Fruit fly (Drosophila melanogaster) whole organism, embryonic: ENCODE measurements around the gene CG13297.

ENCODE experiments used
- ATbp ChIP-seq: fragments of 200-800 bp; sonication (Bioruptor generic); optimal IDR thresholded peaks from 2 replicates; lab custom pipeline; 2017; ENCODE audit warnings: missing biosample characterization, mild to moderate bottlenecking, missing genetic modification characterization, missing genetic modification reagents
- Atf6 ChIP-seq: fragments of 200-800 bp; sonication (Bioruptor generic); IDR thresholded peaks from 2 replicates; pipeline ENCODE4 v1.3.6; 2022; ENCODE audit warnings: missing biosample characterization, missing genetic modification characterization
- BEAF-32 ChIP-seq: fragments of 200-800 bp; sonication (Bioruptor generic); optimal IDR thresholded peaks from 3 replicates; lab custom pipeline; 2017; ENCODE audit warnings: missing biosample characterization, missing genetic modification characterization, mild to moderate bottlenecking, moderate library complexity, missing genetic modification reagents
- CG10979 ChIP-seq: fragments of 200-800 bp; sonication (Bioruptor generic); optimal IDR thresholded peaks from 2 replicates; lab custom pipeline; 2018; ENCODE audit warnings: missing biosample characterization, mild to moderate bottlenecking, missing genetic modification characterization, moderate library complexity
- CG11247 ChIP-seq: fragments of 200-800 bp; sonication (Bioruptor generic); IDR thresholded peaks from 2 replicates; pipeline ENCODE4 v1.3.6; 2022; ENCODE audit warnings: missing biosample characterization, missing genetic modification characterization
- CG11695 ChIP-seq: fragments of 200-800 bp; sonication (Bioruptor generic); IDR thresholded peaks from 3 replicates; pipeline ENCODE4 v1.3.6; 2022; ENCODE audit warnings: missing biosample characterization, missing genetic modification characterization
- CG12391 ChIP-seq: fragments of 200-800 bp; sonication (Bioruptor generic); optimal IDR thresholded peaks from 3 replicates; lab custom pipeline; 2018; ENCODE audit warnings: missing biosample characterization, mild to moderate bottlenecking, missing genetic modification characterization, moderate library complexity
- CG12769 ChIP-seq: fragments of 200-800 bp; sonication (Bioruptor generic); optimal IDR thresholded peaks from 2 replicates; lab custom pipeline; 2019; ENCODE audit warnings: missing biosample characterization, mild to moderate bottlenecking, missing genetic modification characterization, moderate library complexity
- CG13624 ChIP-seq: fragments of 200-800 bp; sonication (Bioruptor generic); optimal IDR thresholded peaks from 2 replicates; lab custom pipeline; 2016; ENCODE audit warnings: missing biosample characterization, missing genetic modification characterization
- CG13775 ChIP-seq: fragments of 200-800 bp; sonication (Bioruptor generic); optimal IDR thresholded peaks from 3 replicates; lab custom pipeline; 2017; ENCODE audit warnings: missing biosample characterization, mild to moderate bottlenecking, missing genetic modification characterization
- CG14860 ChIP-seq: fragments of 200-800 bp; sonication (Bioruptor generic); IDR thresholded peaks from 3 replicates; pipeline ENCODE4 v1.3.6; 2022; ENCODE audit warnings: missing biosample characterization, missing genetic modification characterization; ENCODE audit not compliant: partially characterized antibody
- CG15696 ChIP-seq: fragments of 200-800 bp; sonication (Bioruptor generic); optimal IDR thresholded peaks from 2 replicates; lab custom pipeline; 2019; ENCODE audit warnings: missing biosample characterization, mild to moderate bottlenecking, missing genetic modification characterization, moderate library complexity
- CG1602 ChIP-seq: fragments of 200-800 bp; sonication (Bioruptor generic); optimal IDR thresholded peaks from 3 replicates; lab custom pipeline; 2016; ENCODE audit warnings: missing biosample characterization, missing genetic modification characterization
- CG16813 ChIP-seq: fragments of 200-800 bp; sonication (Bioruptor generic); IDR thresholded peaks from 3 replicates; pipeline ENCODE4 v1.3.6; 2022; ENCODE audit warnings: missing biosample characterization, missing genetic modification characterization; ENCODE audit not compliant: partially characterized antibody
- CG18011 ChIP-seq: fragments of 200-800 bp; sonication (Bioruptor generic); optimal IDR thresholded peaks from 2 replicates; lab custom pipeline; 2017; ENCODE audit warnings: missing biosample characterization, missing genetic modification characterization, mild to moderate bottlenecking, moderate library complexity, missing genotype
- CG2678 ChIP-seq: fragments of 200-800 bp; sonication (Bioruptor generic); optimal IDR thresholded peaks from 3 replicates; lab custom pipeline; 2019; ENCODE audit warnings: missing biosample characterization, mild to moderate bottlenecking, missing genetic modification characterization, moderate library complexity
- CG4282 ChIP-seq: fragments of 200-800 bp; sonication (Bioruptor generic); optimal IDR thresholded peaks from 2 replicates; lab custom pipeline; 2016; ENCODE audit warnings: missing biosample characterization, missing genetic modification characterization
- CG4404 ChIP-seq: fragments of 200-800 bp; sonication (Bioruptor generic); IDR thresholded peaks from 2 replicates; pipeline ENCODE4 v1.3.6; 2022; ENCODE audit warnings: missing biosample characterization, missing genetic modification characterization
- CG4424 ChIP-seq: fragments of 200-800 bp; sonication (Bioruptor generic); optimal IDR thresholded peaks from 3 replicates; lab custom pipeline; 2016; ENCODE audit warnings: missing biosample characterization, missing genetic modification characterization
- CG7372 ChIP-seq: fragments of 200-800 bp; sonication (Bioruptor generic); IDR thresholded peaks from 2 replicates; pipeline ENCODE4 v1.3.6; 2022; ENCODE audit warnings: missing biosample characterization, missing genetic modification characterization
- CG7963 ChIP-seq: fragments of 200-800 bp; sonication (Bioruptor generic); IDR thresholded peaks from 3 replicates; pipeline ENCODE4 v1.3.6; 2022; ENCODE audit warnings: missing biosample characterization, missing genetic modification characterization; ENCODE audit not compliant: partially characterized antibody
- CG8478 ChIP-seq: fragments of >200 bp; optimal IDR thresholded peaks from 2 replicates; lab custom pipeline; 2018
- CoRest ChIP-seq: fragments of 200-800 bp; sonication (Bioruptor generic); optimal IDR thresholded peaks from 3 replicates; lab custom pipeline; 2018; ENCODE audit warnings: missing biosample characterization, mild to moderate bottlenecking, missing genetic modification characterization, moderate library complexity
- Doc3 ChIP-seq: fragments of 200-800 bp; sonication (Bioruptor generic); IDR thresholded peaks from 3 replicates; pipeline ENCODE4 v1.3.6; 2022; ENCODE audit warnings: missing biosample characterization, missing genetic modification characterization; ENCODE audit not compliant: partially characterized antibody
- Dp ChIP-seq: fragments of 200-800 bp; sonication (Bioruptor generic); optimal IDR thresholded peaks from 2 replicates; lab custom pipeline; 2018; ENCODE audit warnings: missing biosample characterization, mild to moderate bottlenecking, missing genetic modification characterization, moderate library complexity
- HmgD ChIP-seq: fragments of 200-800 bp; sonication (Bioruptor generic); optimal IDR thresholded peaks from 3 replicates; lab custom pipeline; 2016; ENCODE audit warnings: missing biosample characterization, missing genetic modification characterization
- Hr3 ChIP-seq: fragments of 200-800 bp; sonication (Bioruptor generic); optimal IDR thresholded peaks from 3 replicates; lab custom pipeline; 2016; ENCODE audit warnings: missing biosample characterization, missing genetic modification characterization
- MBD-R2 ChIP-seq: fragments of 200-800 bp; sonication (Bioruptor generic); IDR thresholded peaks from 2 replicates; pipeline ENCODE4 v1.3.6; 2022; ENCODE audit warnings: missing biosample characterization, missing genetic modification characterization
- Max ChIP-seq: fragments of 200-800 bp; sonication (Bioruptor generic); optimal IDR thresholded peaks from 2 replicates; lab custom pipeline; 2016; ENCODE audit warnings: missing biosample characterization, mild to moderate bottlenecking, missing genetic modification characterization
- Opbp ChIP-seq: fragments of 200-800 bp; sonication (Bioruptor generic); IDR thresholded peaks from 3 replicates; pipeline ENCODE4 v1.3.6; 2022; ENCODE audit warnings: missing biosample characterization, missing genetic modification characterization; ENCODE audit not compliant: partially characterized antibody
- PHDP ChIP-seq: fragments of 200-800 bp; sonication (Bioruptor generic); optimal IDR thresholded peaks from 3 replicates; lab custom pipeline; 2018; ENCODE audit warnings: missing biosample characterization, mild to moderate bottlenecking, missing genetic modification characterization, moderate library complexity
- Sin3A ChIP-seq: fragments of >200 bp; optimal IDR thresholded peaks from 2 replicates; lab custom pipeline; 2018
- Sry-δ ChIP-seq: fragments of 200-800 bp; sonication (Bioruptor generic); optimal IDR thresholded peaks from 2 replicates; lab custom pipeline; 2016; ENCODE audit warnings: missing biosample characterization, missing genetic modification characterization
- al ChIP-seq: fragments of 200-800 bp; sonication (Bioruptor generic); IDR thresholded peaks from 2 replicates; pipeline ENCODE4 v1.3.6; 2022; ENCODE audit warnings: missing biosample characterization, missing genetic modification characterization
- ase ChIP-seq: fragments of 200-800 bp; sonication (Bioruptor generic); IDR thresholded peaks from 3 replicates; pipeline ENCODE4 v1.3.6; 2022; ENCODE audit warnings: missing biosample characterization, missing genetic modification characterization
- bab2 ChIP-seq: fragments of 200-800 bp; sonication (Bioruptor generic); optimal IDR thresholded peaks from 2 replicates; lab custom pipeline; 2016; ENCODE audit warnings: missing biosample characterization, missing genetic modification characterization
- caup ChIP-seq: fragments of 200-800 bp; sonication (Bioruptor generic); optimal IDR thresholded peaks from 3 replicates; lab custom pipeline; 2017; ENCODE audit warnings: missing biosample characterization, mild to moderate bottlenecking, missing genetic modification characterization, moderate library complexity; ENCODE audit not compliant: severe bottlenecking
- danr ChIP-seq: fragments of 200-800 bp; sonication (Bioruptor generic); IDR thresholded peaks from 2 replicates; pipeline ENCODE4 v1.3.6; 2022; ENCODE audit warnings: missing biosample characterization, missing genetic modification characterization
- esg ChIP-seq: fragments of 200-800 bp; sonication (Bioruptor generic); conservative IDR thresholded peaks from 2 replicates; pipeline ENCODE4 v1.3.6; 2022; ENCODE audit warnings: missing biosample characterization, missing genetic modification characterization
- fd102C ChIP-seq: fragments of 200-800 bp; sonication (Bioruptor generic); optimal IDR thresholded peaks from 2 replicates; lab custom pipeline; 2018; ENCODE audit warnings: missing biosample characterization, mild to moderate bottlenecking, missing genetic modification characterization, moderate library complexity
- fd3F ChIP-seq: fragments of 200-800 bp; sonication (Bioruptor generic); optimal IDR thresholded peaks from 2 replicates; lab custom pipeline; 2018; ENCODE audit warnings: missing biosample characterization, mild to moderate bottlenecking, missing genetic modification characterization, moderate library complexity
- lilli ChIP-seq: fragments of 200-800 bp; sonication (Bioruptor generic); optimal IDR thresholded peaks from 3 replicates; lab custom pipeline; 2016; ENCODE audit warnings: missing biosample characterization, missing genetic modification characterization
- mld ChIP-seq: fragments of 200-800 bp; sonication (Bioruptor generic); IDR thresholded peaks from 3 replicates; pipeline ENCODE4 v1.3.6; 2022; ENCODE audit warnings: missing biosample characterization, missing genetic modification characterization; ENCODE audit not compliant: partially characterized antibody
- pita ChIP-seq: fragments of 200-800 bp; sonication (Bioruptor generic); optimal IDR thresholded peaks from 2 replicates; lab custom pipeline; 2017; ENCODE audit warnings: missing biosample characterization, mild to moderate bottlenecking, missing genetic modification characterization
- pzg ChIP-seq: fragments of 200-800 bp; sonication (Bioruptor generic); optimal IDR thresholded peaks from 3 replicates; lab custom pipeline; 2018; ENCODE audit warnings: missing biosample characterization, mild to moderate bottlenecking, missing genetic modification characterization, moderate library complexity
- sc ChIP-seq, 3 experiments: fragments of >200 bp in 2 of 3; fragments of 200-800 bp in 1 of 3; sonication (Bioruptor generic) in 1 of 3; optimal IDR thresholded peaks; 2 replicates in 2 of 3; 3 replicates in 1 of 3; lab custom pipeline; 2017; ENCODE audit warnings: mild to moderate bottlenecking in 1 of 3, missing biosample characterization in 1 of 3, missing genetic modification characterization in 1 of 3, missing genetic modification reagents in 1 of 3
- tx ChIP-seq: fragments of 200-800 bp; sonication (Bioruptor generic); optimal IDR thresholded peaks from 2 replicates; lab custom pipeline; 2016; ENCODE audit warnings: missing biosample characterization, missing genetic modification characterization
- wdn ChIP-seq: fragments of 200-800 bp; sonication (Bioruptor generic); IDR thresholded peaks from 2 replicates; pipeline ENCODE4 v1.3.6; 2022; ENCODE audit warnings: missing biosample characterization, missing genetic modification characterization
- z ChIP-seq: fragments of 200-800 bp; sonication (Bioruptor generic); IDR thresholded peaks from 3 replicates; pipeline ENCODE4 v1.3.6; 2022; ENCODE audit warnings: missing biosample characterization, missing genetic modification characterization
- zfh2 ChIP-seq: fragments of 200-800 bp; sonication (Bioruptor generic); optimal IDR thresholded peaks from 2 replicates; lab custom pipeline; 2016; ENCODE audit warnings: missing biosample characterization, missing genetic modification characterization

Gene CG13297

dm6 chr3L:6173826-6174255 is 16.7 kb upstream of the CG13297 start, which contains the start of the genes fmt and CG7376 (continued):
- TF ChIP-seq mld (GFP tag; lab: Robert Waterston, UW) (peak; percentile 61; the same call in 2 of the 3 replicates), Max (GFP tag; lab: Kevin White, UChicago) (peak; percentile 63), CG18011 (GFP tag; lab: Kevin White, UChicago) (no peak), ase (no peak), CoRest (tag; lab: Kevin White, UChicago) (no peak), caup (GFP tag; lab: Kevin White, UChicago) (no peak), sc (optimal IDR thresholded peaks at IDR 0.05; lab: Kevin White, UChicago) (no peak), sc (GFP tag; optimal IDR thresholded peaks at IDR 0.05; lab: Kevin White, UChicago) (no peak), danr (GFP tag; lab: Robert Waterston, UW) (no peak), pita (GFP tag; lab: Kevin White, UChicago) (no peak), fd3F (peak; percentile 37), Opbp (GFP tag; lab: Robert Waterston, UW) (peak; percentile 78; the same call in 2 of the 3 replicates), BEAF-32 (GFP tag; lab: Kevin White, UChicago) (peak; percentile 63), pzg (GFP tag; lab: Kevin White, UChicago) (peak; percentile 43), CG14860 (GFP tag; lab: Robert Waterston, UW) (peak; percentile 89), CG4424 (no peak), CG13775 (GFP tag; lab: Kevin White, UChicago) (peak; percentile 49), Sry-δ (GFP tag; lab: Kevin White, UChicago) (peak; percentile 76), CG7372 (no peak), Dp (GFP tag; lab: Kevin White, UChicago) (peak; percentile 64), fd102C (GFP tag; lab: Kevin White, UChicago) (no peak), bab2 (GFP tag; lab: Kevin White, UChicago) (no peak), Atf6 (GFP tag; lab: Robert Waterston, UW) (no peak), CG11247 (GFP tag; lab: Robert Waterston, UW) (no peak), CG11695 (GFP tag; lab: Robert Waterston, UW) (no peak), z (GFP tag; lab: Robert Waterston, UW) (no peak), CG2678 (tag; lab: Kevin White, UChicago) (no peak), CG4404 (GFP tag; lab: Robert Waterston, UW) (no peak), lilli (peak; percentile 34), esg (GFP tag; lab: Robert Waterston, UW) (no peak; the same call in 1 of the 2 replicates), wdn (GFP tag; lab: Robert Waterston, UW) (no peak), CG12769 (tag; lab: Kevin White, UChicago) (no peak), CG13624 (GFP tag; lab: Kevin White, UChicago) (no peak), CG1602 (GFP tag; lab: Kevin White, UChicago) (peak; percentile 10), zfh2 (GFP tag; lab: Kevin White, UChicago) (no peak), HmgD (GFP tag; lab: Kevin White, UChicago) (no peak), Hr3 (GFP tag; lab: Kevin White, UChicago) (peak; percentile 39), MBD-R2 (GFP tag; lab: Robert Waterston, UW) (peak; percentile 46; the same call in 1 of the 2 replicates), tx (GFP tag; lab: Kevin White, UChicago) (no peak), CG10979 (peak; percentile 30), CG15696 (tag; lab: Kevin White, UChicago) (peak; percentile 34), CG7963 (peak; percentile 85), CG8478 (lab: Kevin White, UChicago) (no peak), PHDP (tag; lab: Kevin White, UChicago) (no peak), CG4282 (GFP tag; lab: Kevin White, UChicago) (no peak), Doc3 (GFP tag; lab: Robert Waterston, UW) (0 out of 3 replicates have a peak, but pooled peaks have one; percentile 47), CG16813 (GFP tag; lab: Robert Waterston, UW) (peak; percentile 81), ATbp (no peak), Sin3A (lab: Kevin White, UChicago) (peak; percentile 14), CG12391 (peak; percentile 68), al (no peak)
